ENCODE assay signal across 1 fruit fly cellular context in genomic region chr3R:26671525-26672132, dm6.
TF ChIP-seq lines count a peak whose summit lies in the region.

No protein-coding gene starts in this region.

TF ChIP-seq in whole organism, embryonic, 481 proteins besides CTCF, POLR2A, EP300 and RAD21 (continued from another document):
- peak; percentile 14 for TF ChIP-seq CG10543 (GFP tag; optimal IDR thresholded peaks at IDR 0.05; lab: Kevin White, UChicago)
- no peak for TF ChIP-seq CG8765 (GFP tag; IDR thresholded peaks at IDR 0.05; lab: Robert Waterston, UW)
- peak; percentile 48 for TF ChIP-seq CG11504 (tag; optimal IDR thresholded peaks at IDR 0.05; lab: Kevin White, UChicago)
- TF ChIP-seq cwo (GFP tag; optimal IDR thresholded peaks at IDR 0.05; lab: Kevin White, UChicago): peak; percentile 40
- no peak for TF ChIP-seq grn (GFP tag; optimal IDR thresholded peaks at IDR 0.05; lab: Kevin White, UChicago)
- TF ChIP-seq caup (GFP tag; optimal IDR thresholded peaks at IDR 0.05; lab: Kevin White, UChicago; ENCODE audit: severe bottlenecking): peak; percentile 11
- TF ChIP-seq CG10147 (GFP tag; optimal IDR thresholded peaks at IDR 0.05; lab: Kevin White, UChicago): peak; percentile 27
- no peak for TF ChIP-seq CG6813 (GFP tag; optimal IDR thresholded peaks at IDR 0.05; lab: Kevin White, UChicago)
- TF ChIP-seq CG1602 (GFP tag; optimal IDR thresholded peaks at IDR 0.05; lab: Kevin White, UChicago): no peak
- TF ChIP-seq ap (GFP tag; IDR thresholded peaks at IDR 0.05; lab: Robert Waterston, UW): no peak
- TF ChIP-seq sens-2 (GFP tag; IDR thresholded peaks at IDR 0.05; lab: Robert Waterston, UW): no peak
- TF ChIP-seq CG18764 (GFP tag; optimal IDR thresholded peaks at IDR 0.05; lab: Kevin White, UChicago): no peak
- peak; percentile 3 for TF ChIP-seq gro (GFP tag; optimal IDR thresholded peaks at IDR 0.05; lab: Kevin White, UChicago)
- TF ChIP-seq pros (GFP tag; optimal IDR thresholded peaks at IDR 0.05; lab: Kevin White, UChicago): no peak
- TF ChIP-seq run (tag; optimal IDR thresholded peaks at IDR 0.05; lab: Kevin White, UChicago): no peak
- TF ChIP-seq Hand (GFP tag; optimal IDR thresholded peaks at IDR 0.05; lab: Kevin White, UChicago): peak; percentile 27
- TF ChIP-seq CG4282 (GFP tag; optimal IDR thresholded peaks at IDR 0.05; lab: Kevin White, UChicago): no peak
- no peak for TF ChIP-seq CG30020 (tag; optimal IDR thresholded peaks at IDR 0.05; lab: Kevin White, UChicago)
- TF ChIP-seq Chrac-16 (GFP tag; optimal IDR thresholded peaks at IDR 0.05; lab: Kevin White, UChicago): no peak
- no peak for TF ChIP-seq CG10431 (GFP tag; optimal IDR thresholded peaks at IDR 0.05; lab: Kevin White, UChicago)
- no peak for TF ChIP-seq Dek (tag; optimal IDR thresholded peaks at IDR 0.05; lab: Kevin White, UChicago)
- no peak for TF ChIP-seq org-1 (GFP tag; optimal IDR thresholded peaks at IDR 0.05; lab: Kevin White, UChicago)
- TF ChIP-seq D (optimal IDR thresholded peaks at IDR 0.05; lab: Kevin White, UChicago): no peak
- TF ChIP-seq D (GFP tag; optimal IDR thresholded peaks at IDR 0.05; lab: Kevin White, UChicago): no peak
- TF ChIP-seq lmd (GFP tag; IDR thresholded peaks at IDR 0.05; lab: Robert Waterston, UW): no peak
- TF ChIP-seq Hr51 (GFP tag; optimal IDR thresholded peaks at IDR 0.05; lab: Kevin White, UChicago): peak in 1 of 2 experiments; percentile 26
- TF ChIP-seq CG10267 (tag; optimal IDR thresholded peaks at IDR 0.05; lab: Kevin White, UChicago): no peak
- TF ChIP-seq CG2116 (GFP tag; optimal IDR thresholded peaks at IDR 0.05; lab: Kevin White, UChicago): no peak
- no peak for TF ChIP-seq btn (GFP tag; optimal IDR thresholded peaks at IDR 0.05; lab: Kevin White, UChicago)
- no peak for TF ChIP-seq Atf6 (GFP tag; IDR thresholded peaks at IDR 0.05; lab: Robert Waterston, UW)
- no peak for TF ChIP-seq Antp (GFP tag; optimal IDR thresholded peaks at IDR 0.05; lab: Kevin White, UChicago)
- no peak for TF ChIP-seq eve (GFP tag; optimal IDR thresholded peaks at IDR 0.05; lab: Kevin White, UChicago)
- no peak for TF ChIP-seq CG9609 (GFP tag; optimal IDR thresholded peaks at IDR 0.05; lab: Kevin White, UChicago)
- no peak for TF ChIP-seq sim (GFP tag; IDR thresholded peaks at IDR 0.05; lab: Robert Waterston, UW)
- TF ChIP-seq MESR4 (GFP tag; optimal IDR thresholded peaks at IDR 0.05; lab: Kevin White, UChicago): no peak
- no peak for TF ChIP-seq az2 (GFP tag; optimal IDR thresholded peaks at IDR 0.05; lab: Kevin White, UChicago)
- peak; percentile 80 for TF ChIP-seq Med (GFP tag; lab: Kevin White, UChicago)
- TF ChIP-seq gem (tag; optimal IDR thresholded peaks at IDR 0.05; lab: Kevin White, UChicago): peak; percentile 41
- no peak for TF ChIP-seq p53 (GFP tag; optimal IDR thresholded peaks at IDR 0.05; lab: Kevin White, UChicago)
- TF ChIP-seq vfl (GFP tag; optimal IDR thresholded peaks at IDR 0.05; lab: Kevin White, UChicago): no peak
- no peak for TF ChIP-seq Dll (GFP tag; IDR thresholded peaks at IDR 0.05; lab: Robert Waterston, UW; ENCODE audit: partially characterized antibody)
- no peak for TF ChIP-seq CG10462 (GFP tag; optimal IDR thresholded peaks at IDR 0.05; lab: Kevin White, UChicago)
- peak; percentile 13 for TF ChIP-seq Fer3 (tag; optimal IDR thresholded peaks at IDR 0.05; lab: Kevin White, UChicago)
- TF ChIP-seq CG14860 (GFP tag; IDR thresholded peaks at IDR 0.05; lab: Robert Waterston, UW; ENCODE audit: partially characterized antibody): no peak
- TF ChIP-seq Deaf1 (tag; optimal IDR thresholded peaks at IDR 0.05; lab: Kevin White, UChicago): peak; percentile 6
- TF ChIP-seq hb (GFP tag; IDR thresholded peaks at IDR 0.05; lab: Robert Waterston, UW; ENCODE audit: partially characterized antibody): no peak
- no peak for TF ChIP-seq gsb-n (tag; optimal IDR thresholded peaks at IDR 0.05; lab: Kevin White, UChicago)
- no peak for TF ChIP-seq tgo (GFP tag; IDR thresholded peaks at IDR 0.05; lab: Robert Waterston, UW)
- TF ChIP-seq Ptx1 (GFP tag; IDR thresholded peaks at IDR 0.05; lab: Robert Waterston, UW): peak; percentile 13; the same call in 1 of the 2 replicates
- TF ChIP-seq Ets65A (GFP tag; lab: Kevin White, UChicago): peak; percentile 59
- TF ChIP-seq Kr (GFP tag; optimal IDR thresholded peaks at IDR 0.05; lab: Kevin White, UChicago): no peak
- 0 out of 3 replicates have a peak, but pooled peaks have one; percentile 30 for TF ChIP-seq Dbx (GFP tag; IDR thresholded peaks at IDR 0.05; lab: Robert Waterston, UW)
- TF ChIP-seq Doc2 (GFP tag; IDR thresholded peaks at IDR 0.05; lab: Robert Waterston, UW): no peak
- no peak for TF ChIP-seq CG11085 (GFP tag; IDR thresholded peaks at IDR 0.05; lab: Robert Waterston, UW)
- TF ChIP-seq CG3281 (GFP tag; optimal IDR thresholded peaks at IDR 0.05; lab: Kevin White, UChicago): peak; percentile 53
- peak; percentile 60 for TF ChIP-seq lab (GFP tag; optimal IDR thresholded peaks at IDR 0.05; lab: Kevin White, UChicago)
- TF ChIP-seq Meics (GFP tag; optimal IDR thresholded peaks at IDR 0.05; lab: Kevin White, UChicago): peak; percentile 59
- TF ChIP-seq lov (optimal IDR thresholded peaks at IDR 0.05; lab: Kevin White, UChicago): no peak
- TF ChIP-seq lov (GFP tag; IDR thresholded peaks at IDR 0.05; lab: Robert Waterston, UW): no peak
- TF ChIP-seq scrt (GFP tag; optimal IDR thresholded peaks at IDR 0.05; lab: Kevin White, UChicago): peak; percentile 24
- no peak for TF ChIP-seq ro (GFP tag; IDR thresholded peaks at IDR 0.05; lab: Robert Waterston, UW)
- no peak for TF ChIP-seq pho (GFP tag; optimal IDR thresholded peaks at IDR 0.05; lab: Kevin White, UChicago)
- TF ChIP-seq lbe (GFP tag; optimal IDR thresholded peaks at IDR 0.05; lab: Kevin White, UChicago): no peak
- TF ChIP-seq Hmr (GFP tag; optimal IDR thresholded peaks at IDR 0.05; lab: Kevin White, UChicago): peak; percentile 53
- peak; percentile 68 for TF ChIP-seq sens (GFP tag; lab: Kevin White, UChicago)
- no peak for TF ChIP-seq seq (GFP tag; IDR thresholded peaks at IDR 0.05; lab: Robert Waterston, UW)
- TF ChIP-seq CG2678 (tag; optimal IDR thresholded peaks at IDR 0.05; lab: Kevin White, UChicago): peak; percentile 66
- TF ChIP-seq Blimp-1 (GFP tag; optimal IDR thresholded peaks at IDR 0.05; lab: Kevin White, UChicago): no peak
- TF ChIP-seq Mrtf (GFP tag; IDR thresholded peaks at IDR 0.05; lab: Robert Waterston, UW): no peak
- TF ChIP-seq maf-S (GFP tag; optimal IDR thresholded peaks at IDR 0.05; lab: Kevin White, UChicago): no peak
- no peak for TF ChIP-seq salm (tag; optimal IDR thresholded peaks at IDR 0.05; lab: Kevin White, UChicago)
- no peak for TF ChIP-seq sc (optimal IDR thresholded peaks at IDR 0.05; lab: Kevin White, UChicago)
- TF ChIP-seq sc (GFP tag; optimal IDR thresholded peaks at IDR 0.05; lab: Kevin White, UChicago): no peak
- TF ChIP-seq croc (GFP tag; conservative IDR thresholded peaks at IDR 0.05; lab: Robert Waterston, UW): no peak
- no peak for TF ChIP-seq Nf-YA (GFP tag; IDR thresholded peaks at IDR 0.05; lab: Robert Waterston, UW)
- no peak for TF ChIP-seq CG1233 (GFP tag; optimal IDR thresholded peaks at IDR 0.05; lab: Kevin White, UChicago)
- no peak for TF ChIP-seq tup (GFP tag; optimal IDR thresholded peaks at IDR 0.05; lab: Kevin White, UChicago)
- peak; percentile 37 for TF ChIP-seq mirr (GFP tag; optimal IDR thresholded peaks at IDR 0.05; lab: Kevin White, UChicago)
- peak; percentile 16 for TF ChIP-seq nmo (GFP tag; optimal IDR thresholded peaks at IDR 0.05; lab: Kevin White, UChicago)
- TF ChIP-seq H15 (GFP tag; IDR thresholded peaks at IDR 0.05; lab: Robert Waterston, UW): no peak
- TF ChIP-seq CG17912 (GFP tag; optimal IDR thresholded peaks at IDR 0.05; lab: Kevin White, UChicago): no peak
- peak; percentile 12 for TF ChIP-seq HHEX (GFP tag; optimal IDR thresholded peaks at IDR 0.05; lab: Kevin White, UChicago)
- no peak for TF ChIP-seq Atf-2 (GFP tag; optimal IDR thresholded peaks at IDR 0.05; lab: Kevin White, UChicago)
- no peak for TF ChIP-seq ken (GFP tag; IDR thresholded peaks at IDR 0.05; lab: Robert Waterston, UW)
- TF ChIP-seq Gsc (GFP tag; IDR thresholded peaks at IDR 0.05; lab: Robert Waterston, UW): no peak
- TF ChIP-seq Fer1 (GFP tag; optimal IDR thresholded peaks at IDR 0.05; lab: Kevin White, UChicago): peak; percentile 63
- TF ChIP-seq CG8089 (GFP tag; optimal IDR thresholded peaks at IDR 0.05; lab: Kevin White, UChicago): no peak
- TF ChIP-seq CG12155 (GFP tag; optimal IDR thresholded peaks at IDR 0.05; lab: Kevin White, UChicago): no peak
- 0 out of 3 replicates have a peak, but pooled peaks have one; percentile 30 for TF ChIP-seq row (GFP tag; IDR thresholded peaks at IDR 0.05; lab: Robert Waterston, UW)
- peak; percentile 33 for TF ChIP-seq grau (tag; optimal IDR thresholded peaks at IDR 0.05; lab: Kevin White, UChicago)
- no peak for TF ChIP-seq Dp (GFP tag; optimal IDR thresholded peaks at IDR 0.05; lab: Kevin White, UChicago)
- TF ChIP-seq kay (GFP tag; optimal IDR thresholded peaks at IDR 0.05; lab: Kevin White, UChicago): no peak
